Worm (Caenorhabditis elegans): ENCODE measurements around the gene spp-11.

spp-11 gene

DNA sequence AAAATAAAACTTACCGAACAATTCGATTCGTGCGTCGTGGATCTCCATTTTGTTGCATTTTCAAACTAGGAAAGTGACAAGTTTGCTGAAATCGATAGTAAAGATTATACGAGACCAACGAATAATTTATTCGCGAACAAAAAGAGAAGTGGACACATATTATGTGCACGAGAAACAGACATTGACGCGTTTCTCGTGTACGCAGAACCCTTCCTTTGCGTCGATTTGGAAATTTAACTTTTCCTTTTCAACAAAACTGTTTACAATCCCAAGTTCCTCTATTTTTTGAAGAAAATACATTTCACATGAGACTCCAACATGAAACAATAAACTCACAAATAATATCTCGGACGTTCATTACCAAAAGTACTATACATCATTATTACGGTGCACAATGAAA lies 46.4 kb downstream of the spp-11 start, which contains the start of gene K10B2.4:
Gene K10B2.4, minus strand, starts transcription at position 138 of the 400 bp plus-strand sequence.
- no peak for TF ChIP-seq snpc-4 (tag; optimal IDR thresholded peaks at IDR 0.05)
- peak; percentile 0 for TF ChIP-seq cnd-1 (tag; optimal IDR thresholded peaks at IDR 0.05)
- TF ChIP-seq tbx-8 (GFP tag; optimal IDR thresholded peaks at IDR 0.05): no peak
- TF ChIP-seq unc-39 (tag; optimal IDR thresholded peaks at IDR 0.05): no peak
- peak; percentile 21 for TF ChIP-seq M03D4.4 (tag; optimal IDR thresholded peaks at IDR 0.05)
- TF ChIP-seq nhr-28 (tag; optimal IDR thresholded peaks at IDR 0.05): no peak
- TF ChIP-seq pha-4 (tag; optimal IDR thresholded peaks at IDR 0.05): peak; percentile 2
- no peak for TF ChIP-seq nhr-12 (tag; optimal IDR thresholded peaks at IDR 0.05)
- no peak for TF ChIP-seq ceh-83 (GFP tag; optimal IDR thresholded peaks at IDR 0.05)
- TF ChIP-seq unc-120 (tag; optimal IDR thresholded peaks at IDR 0.05; ENCODE audit: poor library complexity, severe bottlenecking): peak; percentile 65
- TF ChIP-seq nhr-237 (tag; optimal IDR thresholded peaks at IDR 0.05): no peak
- TF ChIP-seq drap-1 (GFP tag; optimal IDR thresholded peaks at IDR 0.05): peak; percentile 8
- TF ChIP-seq mep-1 (tag; optimal IDR thresholded peaks at IDR 0.05): peak; percentile 72
- TF ChIP-seq unc-62 (GFP tag; optimal IDR thresholded peaks at IDR 0.05): no peak
- TF ChIP-seq hlh-1 (tag; optimal IDR thresholded peaks at IDR 0.05): peak; percentile 27
- TF ChIP-seq elt-3 (tag; optimal IDR thresholded peaks at IDR 0.05): no peak
- no peak for TF ChIP-seq ham-2 (GFP tag; optimal IDR thresholded peaks at IDR 0.05)
- TF ChIP-seq lsy-2 (tag; optimal IDR thresholded peaks at IDR 0.05): peak; percentile 57
- TF ChIP-seq lin-13 (tag; optimal IDR thresholded peaks at IDR 0.05): peak; percentile 62
- no peak for TF ChIP-seq mab-5 (tag; optimal IDR thresholded peaks at IDR 0.05)
- no peak for TF ChIP-seq blmp-1 (tag; optimal IDR thresholded peaks at IDR 0.05)
- peak; percentile 3 for TF ChIP-seq sptf-1 (tag; optimal IDR thresholded peaks at IDR 0.05)

- TF ChIP-seq blmp-1 (tag; optimal IDR thresholded peaks at IDR 0.05) (no peak), lsy-2 (tag; optimal IDR thresholded peaks at IDR 0.05) (no peak), ces-1 (GFP tag; optimal IDR thresholded peaks at IDR 0.05) (no peak), sem-2 (GFP tag; optimal IDR thresholded peaks at IDR 0.05) (no peak), flh-1 (GFP tag; optimal IDR thresholded peaks at IDR 0.05) (no peak), nhr-12 (tag; optimal IDR thresholded peaks at IDR 0.05) (no peak), bed-3 (GFP tag; optimal IDR thresholded peaks at IDR 0.05) (no peak), ceh-39 (tag; optimal IDR thresholded peaks at IDR 0.05) (no peak), ztf-11 (tag; optimal IDR thresholded peaks at IDR 0.05) (no peak), mab-5 (tag; optimal IDR thresholded peaks at IDR 0.05) (no peak), elt-3 (tag; optimal IDR thresholded peaks at IDR 0.05) (no peak), nhr-76 (tag; optimal IDR thresholded peaks at IDR 0.05) (no peak), lin-32 (GFP tag; optimal IDR thresholded peaks at IDR 0.05) (no peak)
Measured at ce11 chrII:6358905-6359304, 48.3 kb downstream of the spp-11 start, which contains the start of gene C32D5.12. Gene C32D5.12 (minus strand): TSS chrII:6359005.

- TF ChIP-seq drap-1 (GFP tag; optimal IDR thresholded peaks at IDR 0.05): no peak
- TF ChIP-seq mab-5 (tag; optimal IDR thresholded peaks at IDR 0.05): no peak
- no peak for TF ChIP-seq cnd-1 (tag; optimal IDR thresholded peaks at IDR 0.05)
- no peak for TF ChIP-seq nhr-28 (tag; optimal IDR thresholded peaks at IDR 0.05)
Measured at ce11 chrII:6358232-6358631, 48.9 kb downstream of the spp-11 start.

DNA sequence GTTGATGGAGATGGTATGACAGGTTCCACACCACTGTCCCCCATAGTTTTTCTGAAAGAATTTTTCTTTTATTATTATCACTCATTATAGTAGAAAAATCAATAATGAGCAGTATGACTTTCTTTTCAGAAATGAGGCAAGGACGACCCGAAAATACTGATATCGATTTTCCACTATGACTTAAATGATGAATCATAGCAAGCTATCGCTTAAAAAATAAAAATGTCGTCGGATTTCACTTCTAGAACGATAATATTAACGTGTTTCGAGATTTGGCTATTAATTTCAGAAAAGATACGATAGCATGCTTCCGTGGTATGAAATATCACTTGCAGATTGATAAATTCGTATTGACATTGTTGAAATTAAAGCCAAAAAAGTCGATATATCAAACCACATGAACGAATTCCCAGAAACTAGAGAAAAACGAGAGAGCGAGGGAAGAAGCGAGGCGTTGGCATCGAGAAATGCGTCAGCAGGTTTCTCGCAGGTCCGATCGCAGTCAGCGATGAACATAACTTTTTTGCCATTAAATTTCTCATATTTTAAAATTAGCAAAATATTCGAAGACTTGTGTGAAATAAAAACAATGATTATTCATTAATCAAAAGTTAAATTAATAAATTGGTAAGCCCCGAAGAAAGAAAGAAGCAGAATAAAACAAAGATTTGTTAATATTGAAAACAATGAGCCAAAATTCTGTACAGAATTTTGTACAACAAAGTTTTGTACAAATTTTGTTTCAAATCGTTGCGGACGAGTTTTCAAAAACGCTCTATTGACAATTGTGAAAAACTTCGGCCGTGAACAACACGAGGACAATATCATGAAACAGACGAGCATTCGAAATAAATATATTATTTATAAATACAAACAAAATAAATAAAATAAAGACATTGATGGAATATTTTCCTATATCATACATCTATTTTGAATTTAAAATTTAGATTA lies 51.5 kb downstream of the spp-11 start, which contains the start of gene C32D5.11:
Gene C32D5.11, minus strand, starts transcription at position 51 of the 951 bp plus-strand sequence.
- TF ChIP-seq hlh-1 (tag; optimal IDR thresholded peaks at IDR 0.05): peak; percentile 37
- peak; percentile 20 for TF ChIP-seq ces-1 (GFP tag; optimal IDR thresholded peaks at IDR 0.05)
- TF ChIP-seq pha-4 (tag; optimal IDR thresholded peaks at IDR 0.05): no peak
- peak; percentile 52 for TF ChIP-seq lin-13 (tag; optimal IDR thresholded peaks at IDR 0.05)
- no peak for TF ChIP-seq lin-32 (GFP tag; optimal IDR thresholded peaks at IDR 0.05)
- TF ChIP-seq unc-120 (tag; optimal IDR thresholded peaks at IDR 0.05; ENCODE audit: poor library complexity, severe bottlenecking): peak; percentile 16
- peak; percentile 38 for TF ChIP-seq lsy-2 (tag; optimal IDR thresholded peaks at IDR 0.05)
- TF ChIP-seq mep-1 (tag; optimal IDR thresholded peaks at IDR 0.05): peak; percentile 53
- no peak for TF ChIP-seq nhr-28 (tag; optimal IDR thresholded peaks at IDR 0.05)
- peak; percentile 55 for TF ChIP-seq sptf-1 (tag; optimal IDR thresholded peaks at IDR 0.05)
- TF ChIP-seq nhr-237 (tag; optimal IDR thresholded peaks at IDR 0.05): no peak
